Worm (Caenorhabditis elegans) whole organism, early embryonic: ENCODE data around the gene bath-4.

Experiments
- F13C5.2 ChIP-seq: sonication (generic microtip); optimal IDR thresholded peaks from 2 replicates; lab custom pipeline; 2017; ENCODE audit warnings: mild to moderate bottlenecking, missing genetic modification characterization, inconsistent platforms, missing compliant biosample characterization
- ama-1 ChIP-seq: fragments of 150-350 bp; optimal IDR thresholded peaks from 2 replicates; lab custom pipeline; 2014
- ets-7 ChIP-seq: sonication (generic microtip); optimal IDR thresholded peaks from 2 replicates; lab custom pipeline; 2016; ENCODE audit warnings: missing genotype, missing genetic modification characterization, missing compliant biosample characterization
- pes-1 ChIP-seq: fragments of 200-800 bp; sonication (Bioruptor generic); IDR thresholded peaks from 2 replicates; pipeline ENCODE4 v1.3.6; 2022; ENCODE audit warnings: missing genetic modification reagents, missing genetic modification characterization, missing compliant biosample characterization

- TF ChIP-seq ama-1: no peak
- no peak for TF ChIP-seq pes-1
- no peak for TF ChIP-seq ets-7 (tag; lab: Kevin White, UChicago)
- TF ChIP-seq F13C5.2 (tag; lab: Kevin White, UChicago): no peak
These were observed 6.7 kb upstream of the bath-4 start, which contains the start of gene F52C6.3 for ce11 chrII:1924459-1924858.
